Worm (Caenorhabditis elegans) whole organism, L4 larva: Measurements from ENCODE around the gene C26B9.1.

ENCODE experiments used
- F26F4.8 ChIP-seq: fragments of 200-800 bp; sonication (Bioruptor generic); conservative IDR thresholded peaks from 2 replicates; pipeline ENCODE4 v1.3.6; 2022; ENCODE audit warnings: missing genetic modification characterization, missing compliant biosample characterization
- F37D6.2 ChIP-seq: sonication (generic microtip); optimal IDR thresholded peaks from 2 replicates; lab custom pipeline; 2016; ENCODE audit warnings: mild to moderate bottlenecking, missing genetic modification characterization, missing compliant biosample characterization
- F44E2.7 ChIP-seq: fragments of 200-800 bp; sonication (Bioruptor generic); IDR thresholded peaks from 2 replicates; pipeline ENCODE4 v2.1.2; 2022; ENCODE audit warnings: missing genetic modification characterization, missing compliant biosample characterization
- R02D3.7 ChIP-seq: fragments of 150-350 bp; sonication (generic microtip); optimal IDR thresholded peaks from 3 replicates; lab custom pipeline; 2014; ENCODE audit warnings: missing biosample characterization, missing genetic modification characterization
- Y48G9A.11 ChIP-seq: fragments of 200-800 bp; sonication (Bioruptor generic); IDR thresholded peaks from 2 replicates; pipeline ENCODE4 v1.3.6; 2022; ENCODE audit warnings: missing genetic modification reagents, missing genetic modification characterization, missing compliant biosample characterization
- attf-4 ChIP-seq: sonication (generic microtip); optimal IDR thresholded peaks from 3 replicates; lab custom pipeline; 2017; ENCODE audit warnings: missing biosample characterization, missing genetic modification characterization
- ceh-20 ChIP-seq: fragments of 200-800 bp; sonication (Bioruptor generic); IDR thresholded peaks from 2 replicates; pipeline ENCODE4 v1.3.6; 2022; ENCODE audit warnings: missing genetic modification reagents, missing genetic modification characterization, missing compliant biosample characterization
- ceh-28 ChIP-seq: fragments of 150-350 bp; optimal IDR thresholded peaks from 2 replicates; lab custom pipeline; 2014; ENCODE audit warnings: missing biosample characterization, missing genetic modification reagents, missing genetic modification characterization
- ceh-32 ChIP-seq: sonication (generic microtip); optimal IDR thresholded peaks from 2 replicates; lab custom pipeline; 2016; ENCODE audit warnings: mild to moderate bottlenecking, missing genetic modification characterization, missing compliant biosample characterization; ENCODE audit not compliant: poor library complexity
- ceh-44 ChIP-seq: fragments of 200-800 bp; sonication (Bioruptor generic); IDR thresholded peaks from 2 replicates; pipeline ENCODE4 v1.3.6; 2022; ENCODE audit warnings: missing genetic modification reagents, missing genetic modification characterization, missing compliant biosample characterization
- ctbp-1 ChIP-seq: fragments of 200-800 bp; sonication (Bioruptor generic); IDR thresholded peaks from 2 replicates; pipeline ENCODE4 v1.3.6; 2022; ENCODE audit warnings: missing genetic modification reagents, missing genetic modification characterization, missing compliant biosample characterization
- daf-19 ChIP-seq: fragments of 200-800 bp; sonication (Bioruptor generic); conservative IDR thresholded peaks from 2 replicates; pipeline ENCODE4 v1.3.6; 2022; ENCODE audit warnings: missing genetic modification characterization, missing compliant biosample characterization
- daf-8 ChIP-seq: fragments of 200-800 bp; sonication (Bioruptor generic); IDR thresholded peaks from 2 replicates; pipeline ENCODE4 v1.3.6; 2022; ENCODE audit warnings: missing genetic modification characterization, missing compliant biosample characterization
- dmd-6 ChIP-seq: fragments of 200-800 bp; sonication (Bioruptor generic); IDR thresholded peaks from 2 replicates; pipeline ENCODE4 v1.3.6; 2022; ENCODE audit warnings: missing genetic modification reagents, missing genetic modification characterization, missing compliant biosample characterization
- dpl-1 ChIP-seq: fragments of 150-350 bp; optimal IDR thresholded peaks from 2 replicates; lab custom pipeline; 2014; ENCODE audit warnings: missing biosample characterization, missing genetic modification reagents, missing genetic modification characterization
- duxl-1 ChIP-seq: sonication (generic microtip); optimal IDR thresholded peaks from 2 replicates; lab custom pipeline; 2016; ENCODE audit warnings: mild to moderate bottlenecking, missing genetic modification characterization, moderate library complexity, missing compliant biosample characterization; ENCODE audit not compliant: poor library complexity
- egl-27 ChIP-seq: sonication (generic microtip); optimal IDR thresholded peaks from 3 replicates; lab custom pipeline; 2017; ENCODE audit warnings: missing biosample characterization, missing genetic modification reagents, missing genetic modification characterization
- gei-8 ChIP-seq: fragments of 200-800 bp; sonication (Bioruptor generic); optimal IDR thresholded peaks from 2 replicates; lab custom pipeline; 2018; ENCODE audit warnings: mild to moderate bottlenecking, missing genetic modification characterization, missing compliant biosample characterization
- hlh-11 ChIP-seq: fragments of 200-800 bp; sonication (Bioruptor generic); optimal IDR thresholded peaks from 2 replicates; lab custom pipeline; 2018; ENCODE audit warnings: mild to moderate bottlenecking, missing genetic modification characterization, missing compliant biosample characterization
- hmg-1.1 ChIP-seq: fragments of 200-800 bp; sonication (Bioruptor generic); IDR thresholded peaks from 2 replicates; pipeline ENCODE4 v1.3.6; 2022; ENCODE audit warnings: missing genetic modification reagents, missing genetic modification characterization, missing compliant biosample characterization
- lin-13 ChIP-seq: fragments of 150-350 bp; optimal IDR thresholded peaks from 2 replicates; lab custom pipeline; 2014; ENCODE audit warnings: missing biosample characterization, missing genetic modification reagents, missing genetic modification characterization
- lin-15B ChIP-seq: fragments of 150-350 bp; sonication (generic microtip); optimal IDR thresholded peaks from 3 replicates; lab custom pipeline; 2014; ENCODE audit warnings: missing biosample characterization, missing genetic modification characterization
- lir-3 ChIP-seq: sonication (generic microtip); optimal IDR thresholded peaks from 2 replicates; lab custom pipeline; 2016; ENCODE audit warnings: mild to moderate bottlenecking, missing genetic modification characterization, missing compliant biosample characterization
- lsy-2 ChIP-seq, 2 experiments: fragments of 150-350 bp in 1 of 2; sonication (generic microtip) in 1 of 2; optimal IDR thresholded peaks; 2 replicates each; lab custom pipeline; 2014 to 2017; ENCODE audit warnings: missing biosample characterization in 2 of 2, missing genetic modification characterization in 2 of 2
- madf-5 ChIP-seq, 2 experiments: fragments of 200-800 bp; sonication (Bioruptor generic); IDR thresholded peaks; 2 replicates each; pipeline ENCODE4 v1.3.6; 2022; ENCODE audit warnings: missing compliant biosample characterization in 2 of 2, missing genetic modification characterization in 2 of 2
- mdl-1 ChIP-seq, 2 experiments: fragments of 150-350 bp in 1 of 2; sonication (generic microtip) in 1 of 2; optimal IDR thresholded peaks; 2 replicates each; lab custom pipeline; 2014 to 2017; ENCODE audit warnings: missing biosample characterization in 2 of 2, missing genetic modification characterization in 2 of 2
- mep-1 ChIP-seq: fragments of 150-350 bp; sonication (generic microtip); optimal IDR thresholded peaks from 3 replicates; lab custom pipeline; 2014; ENCODE audit warnings: missing biosample characterization, missing genetic modification characterization
- mes-2 ChIP-seq: sonication (generic microtip); optimal IDR thresholded peaks from 2 replicates; lab custom pipeline; 2016; ENCODE audit warnings: missing genotype, mild to moderate bottlenecking, missing genetic modification characterization, missing compliant biosample characterization; ENCODE audit not compliant: poor library complexity, severe bottlenecking
- mxl-2 ChIP-seq: fragments of 200-800 bp; sonication (Bioruptor generic); conservative IDR thresholded peaks from 2 replicates; pipeline ENCODE4 v1.3.6; 2022; ENCODE audit warnings: missing genetic modification reagents, missing genetic modification characterization, missing compliant biosample characterization
- mxl-3 ChIP-seq: fragments of 200-800 bp; sonication (Bioruptor generic); optimal IDR thresholded peaks from 2 replicates; lab custom pipeline; 2018; ENCODE audit warnings: mild to moderate bottlenecking, missing genetic modification characterization, missing compliant biosample characterization
- nhr-10 ChIP-seq: fragments of 150-350 bp; optimal IDR thresholded peaks from 2 replicates; lab custom pipeline; 2014; ENCODE audit warnings: missing biosample characterization, missing genetic modification characterization
- nhr-111 ChIP-seq: fragments of 200-800 bp; sonication (Bioruptor generic); optimal IDR thresholded peaks from 2 replicates; lab custom pipeline; 2018; ENCODE audit warnings: mild to moderate bottlenecking, missing genetic modification characterization, missing compliant biosample characterization
- nhr-25 ChIP-seq: sonication (generic microtip); optimal IDR thresholded peaks from 2 replicates; lab custom pipeline; 2017; ENCODE audit warnings: missing genetic modification characterization, mild to moderate bottlenecking, missing compliant biosample characterization, antibody characterized with exemption, moderate library complexity, borderline replicate concordance; ENCODE audit not compliant: insufficient read depth
- nhr-28 ChIP-seq: fragments of 150-350 bp; optimal IDR thresholded peaks from 2 replicates; lab custom pipeline; 2014; ENCODE audit warnings: missing biosample characterization, missing genetic modification characterization
- nhr-42 ChIP-seq: fragments of 200-800 bp; sonication (Bioruptor generic); IDR thresholded peaks from 2 replicates; pipeline ENCODE4 v1.3.6; 2022; ENCODE audit warnings: missing genetic modification characterization, missing compliant biosample characterization
- nhr-48 ChIP-seq: sonication (generic microtip); optimal IDR thresholded peaks from 2 replicates; lab custom pipeline; 2016; ENCODE audit warnings: mild to moderate bottlenecking, missing genetic modification characterization, missing compliant biosample characterization
- nhr-77 ChIP-seq: fragments of 150-350 bp; optimal IDR thresholded peaks from 2 replicates; lab custom pipeline; 2014; ENCODE audit warnings: missing biosample characterization, missing genetic modification characterization
- pha-4 ChIP-seq, 2 experiments: fragments of 150-350 bp in 1 of 2; fragments of 200-800 bp in 1 of 2; sonication (Bioruptor generic) in 1 of 2; IDR thresholded peaks in 1 of 2; optimal IDR thresholded peaks in 1 of 2; 2 replicates each; pipeline versions ENCODE4 v1.3.6 to Lab custom; 2014 to 2022; ENCODE audit warnings: missing genetic modification characterization in 2 of 2, missing genetic modification reagents in 2 of 2, missing biosample characterization in 1 of 2, missing compliant biosample characterization in 1 of 2
- php-3 ChIP-seq: fragments of 200-800 bp; sonication (Bioruptor generic); IDR thresholded peaks from 2 replicates; pipeline ENCODE4 v1.3.6; 2022; ENCODE audit warnings: missing genetic modification reagents, missing genetic modification characterization, missing compliant biosample characterization
- sdz-12 ChIP-seq: fragments of 200-800 bp; sonication (Bioruptor generic); optimal IDR thresholded peaks from 2 replicates; lab custom pipeline; 2018; ENCODE audit warnings: mild to moderate bottlenecking, missing genetic modification characterization, missing compliant biosample characterization
- skn-1 ChIP-seq: fragments of 150-350 bp; optimal IDR thresholded peaks from 2 replicates; lab custom pipeline; 2014; ENCODE audit warnings: missing biosample characterization, missing genetic modification characterization
- spr-1 ChIP-seq: sonication (generic microtip); optimal IDR thresholded peaks from 2 replicates; lab custom pipeline; 2016; ENCODE audit warnings: mild to moderate bottlenecking, missing genetic modification characterization, missing compliant biosample characterization
- spr-3 ChIP-seq: fragments of 200-800 bp; sonication (Bioruptor generic); optimal IDR thresholded peaks from 2 replicates; lab custom pipeline; 2018; ENCODE audit warnings: mild to moderate bottlenecking, missing genetic modification characterization, missing compliant biosample characterization
- tag-97 ChIP-seq: fragments of 200-800 bp; sonication (Bioruptor generic); IDR thresholded peaks from 2 replicates; pipeline ENCODE4 v1.3.6; 2022; ENCODE audit warnings: missing genetic modification characterization, missing compliant biosample characterization
- zip-2 ChIP-seq: fragments of 150-350 bp; optimal IDR thresholded peaks from 2 replicates; lab custom pipeline; 2014; ENCODE audit warnings: missing biosample characterization, missing genetic modification characterization
- ztf-11 ChIP-seq: fragments of 150-350 bp; optimal IDR thresholded peaks from 2 replicates; lab custom pipeline; 2014; ENCODE audit warnings: missing biosample characterization, missing genetic modification characterization

C26B9.1 gene

ce11 chrX:5336498-5336897 lies 7.9 kb upstream of the C26B9.1 start (continued):
- peak; percentile 67 for TF ChIP-seq dmd-6 (GFP tag; lab: Robert Waterston, UW)
- peak; percentile 47 for TF ChIP-seq nhr-10 (tag; lab: Kevin White, UChicago)
- TF ChIP-seq lir-3 (tag; lab: Kevin White, UChicago): no peak
- peak; percentile 28 for TF ChIP-seq nhr-48 (tag; lab: Kevin White, UChicago)
- TF ChIP-seq nhr-25: peak; percentile 4
- 0 out of 2 replicates have a peak, but pooled peaks have one; percentile 7 for TF ChIP-seq nhr-42 (GFP tag; lab: Robert Waterston, UW)
- no peak for TF ChIP-seq mxl-2 (GFP tag; lab: Robert Waterston, UW)
- TF ChIP-seq mep-1 (tag; lab: Kevin White, UChicago): peak; percentile 81
- no peak for TF ChIP-seq ztf-11 (tag; lab: Kevin White, UChicago)
- no peak for TF ChIP-seq gei-8 (GFP tag; lab: Kevin White, UChicago)
- TF ChIP-seq daf-8 (GFP tag; lab: Robert Waterston, UW): no peak
- TF ChIP-seq ceh-20 (GFP tag; lab: Robert Waterston, UW): peak; percentile 52; the same call in 1 of the 2 replicates
- TF ChIP-seq ceh-32: no peak
- no peak for TF ChIP-seq nhr-111 (GFP tag; lab: Kevin White, UChicago)
- TF ChIP-seq ceh-28 (tag; lab: Kevin White, UChicago): no peak
- TF ChIP-seq ceh-44: no peak
- no peak for TF ChIP-seq madf-5 (GFP tag; IDR thresholded peaks at IDR 0.05; lab: Robert Waterston, UW)
- no peak for TF ChIP-seq skn-1 (tag; lab: Kevin White, UChicago)
- TF ChIP-seq mes-2 (tag; lab: Kevin White, UChicago): peak; percentile 81
- TF ChIP-seq attf-4 (tag; lab: Kevin White, UChicago): no peak
- TF ChIP-seq php-3 (GFP tag; lab: Robert Waterston, UW): peak; percentile 73; the same call in 1 of the 2 replicates
- no peak for TF ChIP-seq daf-19
- peak in 1 of 2 experiments; percentile 73 for TF ChIP-seq lsy-2 (tag; optimal IDR thresholded peaks at IDR 0.05; lab: Kevin White, UChicago)
- TF ChIP-seq hmg-1.1: peak; percentile 85
- TF ChIP-seq spr-3 (GFP tag; lab: Kevin White, UChicago): no peak
- no peak for TF ChIP-seq Y48G9A.11 (GFP tag; lab: Robert Waterston, UW)
- TF ChIP-seq nhr-28 (tag; lab: Kevin White, UChicago): peak; percentile 86
- TF ChIP-seq ctbp-1 (GFP tag; lab: Robert Waterston, UW): peak; percentile 48; the same call in 1 of the 2 replicates
- no peak for TF ChIP-seq R02D3.7 (tag; lab: Kevin White, UChicago)
- TF ChIP-seq lin-13 (GFP tag; lab: Kevin White, UChicago): no peak
- no peak for TF ChIP-seq pha-4 (GFP tag; IDR thresholded peaks at IDR 0.05; lab: Robert Waterston, UW)
- TF ChIP-seq pha-4 (tag; optimal IDR thresholded peaks at IDR 0.05; lab: Kevin White, UChicago): no peak

ce11 chrX:5337959-5338358 lies 6.4 kb upstream of the C26B9.1 start, which contains the start of gene C26B9.3:
Gene C26B9.3, plus strand, starts transcription at chrX:5338301.
- TF ChIP-seq mdl-1 (tag; optimal IDR thresholded peaks at IDR 0.05; lab: Kevin White, UChicago): peak in 1 of 2 experiments; percentile 36
- peak; percentile 8 for TF ChIP-seq nhr-28 (tag; lab: Kevin White, UChicago)
- peak; percentile 7 for TF ChIP-seq spr-1 (tag; lab: Kevin White, UChicago)
- TF ChIP-seq mxl-3 (GFP tag; lab: Kevin White, UChicago): peak; percentile 68
- no peak for TF ChIP-seq egl-27 (tag; lab: Kevin White, UChicago)
- TF ChIP-seq hlh-11 (tag; lab: Kevin White, UChicago): peak; percentile 41
- TF ChIP-seq, all 104 proteins: peak for 5

- TF ChIP-seq nhr-48 (tag; lab: Kevin White, UChicago): peak; percentile 48
- TF ChIP-seq ceh-32: no peak
- TF ChIP-seq nhr-111 (GFP tag; lab: Kevin White, UChicago): no peak
- TF ChIP-seq tag-97 (GFP tag; lab: Robert Waterston, UW): no peak
- no peak for TF ChIP-seq sdz-12 (GFP tag; lab: Kevin White, UChicago)
- TF ChIP-seq F44E2.7 (GFP tag; lab: Robert Waterston, UW): no peak
- peak; percentile 12 for TF ChIP-seq nhr-28 (tag; lab: Kevin White, UChicago)
- TF ChIP-seq zip-2 (tag; lab: Kevin White, UChicago): no peak
- no peak for TF ChIP-seq F26F4.8 (GFP tag; lab: Robert Waterston, UW)
- TF ChIP-seq nhr-77: no peak
- TF ChIP-seq hmg-1.1: no peak
- TF ChIP-seq egl-27 (tag; lab: Kevin White, UChicago): no peak
- TF ChIP-seq madf-5 (GFP tag; IDR thresholded peaks at IDR 0.05; lab: Robert Waterston, UW): no peak
- no peak for TF ChIP-seq dpl-1
- TF ChIP-seq hlh-11 (tag; lab: Kevin White, UChicago): peak; percentile 27
- TF ChIP-seq spr-1 (tag; lab: Kevin White, UChicago): no peak
- peak in 1 of 2 experiments; percentile 71 for TF ChIP-seq mdl-1 (tag; optimal IDR thresholded peaks at IDR 0.05; lab: Kevin White, UChicago)
- no peak for TF ChIP-seq duxl-1 (tag; lab: Kevin White, UChicago)
- TF ChIP-seq F37D6.2 (tag; lab: Kevin White, UChicago): no peak
- no peak for TF ChIP-seq lin-15B (tag; lab: Kevin White, UChicago)
- no peak for TF ChIP-seq lsy-2 (tag; optimal IDR thresholded peaks at IDR 0.05; lab: Kevin White, UChicago)
Measured at ce11 chrX:5339357-5339756, 5.0 kb upstream of the C26B9.1 start.
